Worm (Caenorhabditis elegans) whole organism, mixed stage, embryonic: ENCODE measurements around the gene xbx-5.

ENCODE experiments used
- bed-3 ChIP-seq: fragments of 200-800 bp; sonication (Bioruptor generic); optimal IDR thresholded peaks from 3 replicates; lab custom pipeline; 2018; ENCODE audit warnings: mild to moderate bottlenecking, missing genetic modification characterization, moderate library complexity, missing compliant biosample characterization
- ham-2 ChIP-seq: fragments of 200-800 bp; sonication (Bioruptor generic); optimal IDR thresholded peaks from 2 replicates; lab custom pipeline; 2018; ENCODE audit warnings: mild to moderate bottlenecking, missing genetic modification characterization, missing compliant biosample characterization
- lin-13 ChIP-seq: fragments of 150-350 bp; optimal IDR thresholded peaks from 2 replicates; lab custom pipeline; 2014; ENCODE audit warnings: missing biosample characterization, missing genetic modification characterization
- lsy-2 ChIP-seq: fragments of 150-350 bp; optimal IDR thresholded peaks from 2 replicates; lab custom pipeline; 2014; ENCODE audit warnings: missing biosample characterization, missing genetic modification characterization
- mls-2 ChIP-seq: sonication (generic microtip); optimal IDR thresholded peaks from 2 replicates; lab custom pipeline; 2016; ENCODE audit warnings: mild to moderate bottlenecking, missing genetic modification characterization, moderate library complexity, missing compliant biosample characterization
- nhr-237 ChIP-seq: fragments of 150-350 bp; optimal IDR thresholded peaks from 2 replicates; lab custom pipeline; 2014; ENCODE audit warnings: missing biosample characterization, missing genetic modification characterization
- nhr-28 ChIP-seq: fragments of 150-350 bp; optimal IDR thresholded peaks from 2 replicates; lab custom pipeline; 2014; ENCODE audit warnings: missing biosample characterization, missing genetic modification characterization
- nhr-76 ChIP-seq: sonication (generic microtip); optimal IDR thresholded peaks from 2 replicates; lab custom pipeline; 2017; ENCODE audit warnings: missing biosample characterization, missing genetic modification characterization
- pha-4 ChIP-seq: fragments of 150-350 bp; optimal IDR thresholded peaks from 2 replicates; lab custom pipeline; 2018; ENCODE audit warnings: missing biosample characterization, missing genetic modification reagents, missing genetic modification characterization
- unc-120 ChIP-seq: sonication (generic microtip); optimal IDR thresholded peaks from 2 replicates; lab custom pipeline; 2017; ENCODE audit warnings: missing genetic modification characterization, missing compliant biosample characterization; ENCODE audit not compliant: poor library complexity, severe bottlenecking
- zip-8 ChIP-seq: fragments of 150-350 bp; optimal IDR thresholded peaks from 2 replicates; lab custom pipeline; 2014; ENCODE audit warnings: missing biosample characterization, missing genetic modification characterization

ce11 chrIII:3790855-3791254, 13.4 kb downstream of the xbx-5 start:
- TF ChIP-seq ham-2 (GFP tag; lab: Kevin White, UChicago) (no peak), pha-4 (no peak), lsy-2 (tag; lab: Kevin White, UChicago) (no peak), mls-2 (tag; lab: Kevin White, UChicago) (no peak), nhr-28 (no peak), unc-120 (tag; lab: Kevin White, UChicago) (no peak), nhr-237 (no peak), nhr-76 (no peak), bed-3 (GFP tag; lab: Kevin White, UChicago) (no peak), lin-13 (tag; lab: Kevin White, UChicago) (no peak), zip-8 (no peak)
